Fruit fly (Drosophila melanogaster) whole organism, embryonic: ENCODE results near the gene CG16749.

Experiments
- ATbp ChIP-seq: fragments of 200-800 bp; sonication (Bioruptor generic); optimal IDR thresholded peaks from 2 replicates; lab custom pipeline; 2017; ENCODE audit warnings: missing biosample characterization, mild to moderate bottlenecking, missing genetic modification characterization, missing genetic modification reagents
- BEAF-32 ChIP-seq: fragments of 200-800 bp; sonication (Bioruptor generic); optimal IDR thresholded peaks from 3 replicates; lab custom pipeline; 2017; ENCODE audit warnings: missing biosample characterization, missing genetic modification characterization, mild to moderate bottlenecking, moderate library complexity, missing genetic modification reagents
- Bgb ChIP-seq: fragments of 200-800 bp; sonication (Bioruptor generic); IDR thresholded peaks from 2 replicates; pipeline ENCODE4 v1.3.6; 2022; ENCODE audit warnings: missing biosample characterization, missing genetic modification characterization; ENCODE audit not compliant: partially characterized antibody
- CG1024 ChIP-seq: fragments of 200-800 bp; sonication (Bioruptor generic); IDR thresholded peaks from 2 replicates; pipeline ENCODE4 v1.3.6; 2022; ENCODE audit warnings: missing biosample characterization, missing genetic modification characterization
- CG10431 ChIP-seq: fragments of 200-800 bp; sonication (Bioruptor generic); optimal IDR thresholded peaks from 3 replicates; lab custom pipeline; 2018; ENCODE audit warnings: missing biosample characterization, mild to moderate bottlenecking, missing genetic modification characterization
- CG10654 ChIP-seq: fragments of 200-800 bp; sonication (Bioruptor generic); optimal IDR thresholded peaks from 2 replicates; lab custom pipeline; 2016; ENCODE audit warnings: missing biosample characterization, missing genetic modification characterization
- CG11247 ChIP-seq: fragments of 200-800 bp; sonication (Bioruptor generic); IDR thresholded peaks from 2 replicates; pipeline ENCODE4 v1.3.6; 2022; ENCODE audit warnings: missing biosample characterization, missing genetic modification characterization
- CG12155 ChIP-seq: fragments of 200-800 bp; sonication (Bioruptor generic); optimal IDR thresholded peaks from 3 replicates; lab custom pipeline; 2016; ENCODE audit warnings: missing biosample characterization, missing genetic modification characterization
- CG12299 ChIP-seq: fragments of 200-800 bp; sonication (Bioruptor generic); optimal IDR thresholded peaks from 2 replicates; lab custom pipeline; 2018; ENCODE audit warnings: missing biosample characterization, mild to moderate bottlenecking, missing genetic modification characterization
- CG16813 ChIP-seq: fragments of 200-800 bp; sonication (Bioruptor generic); IDR thresholded peaks from 3 replicates; pipeline ENCODE4 v1.3.6; 2022; ENCODE audit warnings: missing biosample characterization, missing genetic modification characterization; ENCODE audit not compliant: partially characterized antibody
- CG17385 ChIP-seq: fragments of 200-800 bp; sonication (Bioruptor generic); optimal IDR thresholded peaks from 3 replicates; lab custom pipeline; 2018; ENCODE audit warnings: missing biosample characterization, mild to moderate bottlenecking, missing genetic modification characterization
- CG18619 ChIP-seq: fragments of 200-800 bp; sonication (Bioruptor generic); optimal IDR thresholded peaks from 3 replicates; lab custom pipeline; 2017; ENCODE audit warnings: missing biosample characterization, mild to moderate bottlenecking, missing genetic modification characterization
- CG2116 ChIP-seq: fragments of 200-800 bp; sonication (Bioruptor generic); optimal IDR thresholded peaks from 3 replicates; lab custom pipeline; 2018; ENCODE audit warnings: missing biosample characterization, mild to moderate bottlenecking, missing genetic modification characterization
- CG31388 ChIP-seq: fragments of 200-800 bp; sonication (Bioruptor generic); optimal IDR thresholded peaks from 2 replicates; lab custom pipeline; 2016; ENCODE audit warnings: missing biosample characterization, missing genetic modification characterization
- CG32532 ChIP-seq: fragments of 200-800 bp; sonication (Bioruptor generic); IDR thresholded peaks from 2 replicates; pipeline ENCODE4 v1.3.6; 2022; ENCODE audit warnings: missing biosample characterization, missing genetic modification characterization
- CG4328 ChIP-seq: fragments of 200-800 bp; sonication (Bioruptor generic); optimal IDR thresholded peaks from 3 replicates; lab custom pipeline; 2017; ENCODE audit warnings: missing biosample characterization, missing genetic modification reagents, missing genetic modification characterization
- CG4854 ChIP-seq: fragments of 200-800 bp; sonication (Bioruptor generic); optimal IDR thresholded peaks from 2 replicates; lab custom pipeline; 2016; ENCODE audit warnings: missing biosample characterization, missing genetic modification characterization, inconsistent platforms
- CG5245 ChIP-seq: fragments of 200-800 bp; sonication (Bioruptor generic); optimal IDR thresholded peaks from 3 replicates; lab custom pipeline; 2016; ENCODE audit warnings: missing biosample characterization, missing genetic modification characterization
- CG6272 ChIP-seq: fragments of 200-800 bp; sonication (Bioruptor generic); IDR thresholded peaks from 2 replicates; pipeline ENCODE4 v1.3.6; 2022; ENCODE audit warnings: missing biosample characterization, missing genetic modification characterization
- CG9876 ChIP-seq: fragments of 200-800 bp; sonication (Bioruptor generic); optimal IDR thresholded peaks from 2 replicates; lab custom pipeline; 2016; ENCODE audit warnings: missing biosample characterization, missing genetic modification characterization
- E2f2 ChIP-seq: fragments of 200-800 bp; sonication (Bioruptor generic); IDR thresholded peaks from 2 replicates; pipeline ENCODE4 v1.3.6; 2022; ENCODE audit warnings: missing biosample characterization, missing genetic modification characterization
- HLH54F ChIP-seq: fragments of 200-800 bp; sonication (Bioruptor generic); optimal IDR thresholded peaks from 3 replicates; lab custom pipeline; 2016; ENCODE audit warnings: missing biosample characterization, missing genetic modification characterization
- HmgZ ChIP-seq: fragments of 200-800 bp; sonication (Bioruptor generic); optimal IDR thresholded peaks from 2 replicates; lab custom pipeline; 2018; ENCODE audit warnings: missing biosample characterization, mild to moderate bottlenecking, missing genetic modification characterization
- MESR4 ChIP-seq: fragments of 200-800 bp; sonication (Bioruptor generic); optimal IDR thresholded peaks from 2 replicates; lab custom pipeline; 2018; ENCODE audit warnings: missing biosample characterization, mild to moderate bottlenecking, missing genetic modification characterization, moderate library complexity
- Max ChIP-seq: fragments of 200-800 bp; sonication (Bioruptor generic); optimal IDR thresholded peaks from 2 replicates; lab custom pipeline; 2016; ENCODE audit warnings: missing biosample characterization, mild to moderate bottlenecking, missing genetic modification characterization
- Nf-YB ChIP-seq: fragments of 200-800 bp; sonication (Bioruptor generic); optimal IDR thresholded peaks from 3 replicates; lab custom pipeline; 2019; ENCODE audit warnings: missing biosample characterization, mild to moderate bottlenecking, missing genetic modification characterization, moderate library complexity
- Xrp1 ChIP-seq: fragments of 200-800 bp; sonication (Bioruptor generic); IDR thresholded peaks from 2 replicates; pipeline ENCODE4 v1.3.6; 2022; ENCODE audit warnings: missing biosample characterization, missing genetic modification characterization
- az2 ChIP-seq: fragments of 200-800 bp; sonication (Bioruptor generic); optimal IDR thresholded peaks from 3 replicates; lab custom pipeline; 2016; ENCODE audit warnings: missing biosample characterization, missing genetic modification characterization
- bab2 ChIP-seq: fragments of 200-800 bp; sonication (Bioruptor generic); optimal IDR thresholded peaks from 2 replicates; lab custom pipeline; 2016; ENCODE audit warnings: missing biosample characterization, missing genetic modification characterization
- bcd ChIP-seq: fragments of 200-800 bp; sonication (Bioruptor generic); optimal IDR thresholded peaks from 2 replicates; lab custom pipeline; 2017; ENCODE audit warnings: missing biosample characterization, mild to moderate bottlenecking, missing genetic modification characterization
- bigmax ChIP-seq: fragments of 200-800 bp; sonication (Bioruptor generic); optimal IDR thresholded peaks from 2 replicates; lab custom pipeline; 2018; ENCODE audit warnings: missing biosample characterization, mild to moderate bottlenecking, missing genetic modification characterization
- ci ChIP-seq: fragments of 200-800 bp; sonication (Bioruptor generic); IDR thresholded peaks from 3 replicates; pipeline ENCODE4 v1.3.6; 2022; ENCODE audit warnings: missing biosample characterization, missing genetic modification characterization
- dmrt11E ChIP-seq: fragments of 200-800 bp; sonication (Bioruptor generic); optimal IDR thresholded peaks from 3 replicates; lab custom pipeline; 2018; ENCODE audit warnings: missing biosample characterization, mild to moderate bottlenecking, missing genetic modification characterization, moderate library complexity
- en ChIP-seq: fragments of 200-800 bp; sonication (Bioruptor generic); optimal IDR thresholded peaks from 2 replicates; lab custom pipeline; 2016; ENCODE audit warnings: missing biosample characterization, missing genetic modification characterization
- eve ChIP-seq, 2 experiments: fragments of >200 bp; optimal IDR thresholded peaks; 2 replicates each; lab custom pipeline; 2017; ENCODE audit warnings: missing biosample characterization in 2 of 2, missing genetic modification characterization in 2 of 2
- eyg ChIP-seq: fragments of 200-800 bp; sonication (Bioruptor generic); optimal IDR thresholded peaks from 3 replicates; lab custom pipeline; 2016; ENCODE audit warnings: missing biosample characterization, missing genetic modification characterization
- fd64A ChIP-seq: fragments of 200-800 bp; sonication (Bioruptor generic); optimal IDR thresholded peaks from 3 replicates; lab custom pipeline; 2018; ENCODE audit warnings: missing biosample characterization, mild to moderate bottlenecking, missing genetic modification characterization
- fru ChIP-seq: fragments of >200 bp; optimal IDR thresholded peaks from 2 replicates; lab custom pipeline; 2017
- lab ChIP-seq: fragments of 200-800 bp; sonication (Bioruptor generic); optimal IDR thresholded peaks from 3 replicates; lab custom pipeline; 2017; ENCODE audit warnings: missing biosample characterization, missing genetic modification characterization, mild to moderate bottlenecking, moderate library complexity, missing genetic modification reagents
- mam ChIP-seq: fragments of 200-800 bp; sonication (Bioruptor generic); optimal IDR thresholded peaks from 3 replicates; lab custom pipeline; 2016; ENCODE audit warnings: missing biosample characterization, missing genetic modification characterization
- nom ChIP-seq: fragments of 200-800 bp; sonication (Bioruptor generic); optimal IDR thresholded peaks from 2 replicates; lab custom pipeline; 2017; ENCODE audit warnings: missing biosample characterization, missing genetic modification characterization, mild to moderate bottlenecking, moderate library complexity, missing genetic modification reagents
- onecut ChIP-seq: fragments of 200-800 bp; sonication (Bioruptor generic); IDR thresholded peaks from 2 replicates; pipeline ENCODE4 v1.3.6; 2022; ENCODE audit warnings: missing biosample characterization, missing genetic modification characterization
- phol ChIP-seq: fragments of 200-800 bp; sonication (Bioruptor generic); optimal IDR thresholded peaks from 3 replicates; lab custom pipeline; 2018; ENCODE audit warnings: missing biosample characterization, mild to moderate bottlenecking, missing genetic modification characterization, moderate library complexity
- salm ChIP-seq: fragments of 200-800 bp; sonication (Bioruptor generic); optimal IDR thresholded peaks from 2 replicates; lab custom pipeline; 2018; ENCODE audit warnings: missing biosample characterization, mild to moderate bottlenecking, missing genetic modification characterization
- sens ChIP-seq: fragments of 200-800 bp; sonication (Bioruptor generic); peaks from one replicate; lab custom pipeline; 2016; ENCODE audit warnings: missing biosample characterization, missing genetic modification characterization
- sr ChIP-seq: fragments of 200-800 bp; sonication (Bioruptor generic); IDR thresholded peaks from 3 replicates; pipeline ENCODE4 v1.3.6; 2022; ENCODE audit warnings: missing biosample characterization, missing genetic modification characterization
- stc ChIP-seq: fragments of 200-800 bp; sonication (Bioruptor generic); IDR thresholded peaks from 2 replicates; pipeline ENCODE4 v1.3.6; 2022; ENCODE audit warnings: missing biosample characterization, missing genetic modification characterization
- stwl ChIP-seq: fragments of 200-800 bp; sonication (Bioruptor generic); optimal IDR thresholded peaks from 3 replicates; lab custom pipeline; 2018; ENCODE audit warnings: missing biosample characterization, mild to moderate bottlenecking, missing genetic modification characterization, moderate library complexity
- trh ChIP-seq: fragments of 200-800 bp; sonication (Bioruptor generic); optimal IDR thresholded peaks from 2 replicates; lab custom pipeline; 2016; ENCODE audit warnings: missing biosample characterization, missing genetic modification characterization
- yki ChIP-seq: fragments of >200 bp; optimal IDR thresholded peaks from 3 replicates; lab custom pipeline; 2018
- zfh1 ChIP-seq: fragments of 200-800 bp; sonication (Bioruptor generic); IDR thresholded peaks from 3 replicates; pipeline ENCODE4 v1.3.6; 2022; ENCODE audit warnings: missing biosample characterization, missing genetic modification characterization

CG16749 gene

DNA sequence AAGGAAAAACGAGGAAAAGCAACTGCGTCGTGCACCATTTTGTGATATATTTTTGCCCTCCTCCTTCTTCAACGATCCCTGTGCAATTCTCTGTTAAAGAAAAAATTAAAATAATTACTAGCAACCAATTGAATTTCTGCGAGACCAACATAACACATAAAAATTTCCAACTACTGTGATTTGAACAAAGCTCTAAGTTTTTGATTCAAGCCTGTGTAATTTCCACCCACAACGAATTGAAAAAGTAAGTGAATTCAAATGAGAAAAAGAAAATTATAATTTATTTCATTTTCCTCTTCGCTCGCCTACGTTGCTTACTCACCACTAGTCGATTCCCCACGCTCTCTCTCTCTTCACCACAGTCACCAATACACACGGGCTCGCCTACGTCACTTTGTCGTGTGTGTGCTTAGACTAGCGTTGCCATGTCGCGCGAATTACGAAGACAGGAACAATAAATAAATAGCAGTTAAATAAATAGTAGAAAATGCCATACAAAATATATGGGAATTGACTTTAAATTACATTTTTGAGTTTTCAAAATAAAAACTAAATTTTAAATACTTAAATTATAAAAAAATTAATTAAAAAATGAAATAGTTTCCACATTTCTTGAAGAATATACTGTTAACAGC, 10.7 kb upstream of the CG16749 start (continued):
- TF ChIP-seq HmgZ (peak; percentile 75), lab (GFP tag; lab: Kevin White, UChicago) (peak; percentile 80), MESR4 (GFP tag; lab: Kevin White, UChicago) (peak; percentile 10), CG5245 (GFP tag; lab: Kevin White, UChicago) (no peak), Bgb (GFP tag; lab: Robert Waterston, UW) (no peak), CG6272 (GFP tag; lab: Robert Waterston, UW) (no peak), en (GFP tag; lab: Kevin White, UChicago) (no peak), nom (GFP tag; lab: Kevin White, UChicago) (peak; percentile 79), az2 (GFP tag; lab: Kevin White, UChicago) (peak; percentile 15), CG32532 (GFP tag; lab: Robert Waterston, UW) (0 out of 2 replicates have a peak, but pooled peaks have one; percentile 15), Max (GFP tag; lab: Kevin White, UChicago) (peak; percentile 49), stc (GFP tag; lab: Robert Waterston, UW) (peak; percentile 55; the same call in 1 of the 2 replicates), eyg (GFP tag; lab: Kevin White, UChicago) (no peak), zfh1 (GFP tag; lab: Robert Waterston, UW) (peak; percentile 63; the same call in 1 of the 3 replicates), yki (lab: Kevin White, UChicago) (no peak), Nf-YB (GFP tag; lab: Kevin White, UChicago) (peak; percentile 30), sens (GFP tag; lab: Kevin White, UChicago) (peak; percentile 73), ci (GFP tag; lab: Robert Waterston, UW) (peak; percentile 78), CG31388 (GFP tag; lab: Kevin White, UChicago) (no peak), dmrt11E (tag; lab: Kevin White, UChicago) (peak; percentile 25), phol (tag; lab: Kevin White, UChicago) (peak; percentile 7), bab2 (GFP tag; lab: Kevin White, UChicago) (no peak), CG2116 (GFP tag; lab: Kevin White, UChicago) (peak; percentile 16), CG12155 (GFP tag; lab: Kevin White, UChicago) (peak; percentile 43), CG4328 (GFP tag; lab: Kevin White, UChicago) (peak; percentile 57), CG10431 (GFP tag; lab: Kevin White, UChicago) (peak; percentile 31), CG11247 (GFP tag; lab: Robert Waterston, UW) (peak; percentile 47; the same call in 1 of the 2 replicates), ATbp (GFP tag; lab: Kevin White, UChicago) (peak; percentile 68), CG16813 (GFP tag; lab: Robert Waterston, UW) (no peak), sr (GFP tag; lab: Robert Waterston, UW) (peak; percentile 55; the same call in 2 of the 3 replicates), stwl (peak; percentile 55), mam (GFP tag; lab: Kevin White, UChicago) (peak; percentile 8), CG9876 (GFP tag; lab: Kevin White, UChicago) (no peak), CG17385 (GFP tag; lab: Kevin White, UChicago) (peak; percentile 48), CG10654 (peak; percentile 20), HLH54F (GFP tag; lab: Kevin White, UChicago) (no peak), CG1024 (GFP tag; lab: Robert Waterston, UW) (no peak), trh (peak; percentile 12), CG12299 (tag; lab: Kevin White, UChicago) (peak; percentile 81), E2f2 (peak; percentile 39; the same call in 1 of the 2 replicates), eve (GFP tag; optimal IDR thresholded peaks at IDR 0.05; lab: Kevin White, UChicago) (peak in 1 of 2 experiments; percentile 71), CG4854 (peak; percentile 39), bcd (GFP tag; lab: Kevin White, UChicago) (peak; percentile 39), fru (lab: Kevin White, UChicago) (no peak), salm (tag; lab: Kevin White, UChicago) (peak; percentile 12), Xrp1 (GFP tag; lab: Robert Waterston, UW) (peak; percentile 66), CG18619 (GFP tag; lab: Kevin White, UChicago) (peak; percentile 26), onecut (GFP tag; lab: Robert Waterston, UW) (peak; percentile 50), fd64A (GFP tag; lab: Kevin White, UChicago) (peak; percentile 24), bigmax (peak; percentile 18), BEAF-32 (GFP tag; lab: Kevin White, UChicago) (no peak)
